Worm (Caenorhabditis elegans): ENCODE measurements around the gene ttr-59.

DNA sequence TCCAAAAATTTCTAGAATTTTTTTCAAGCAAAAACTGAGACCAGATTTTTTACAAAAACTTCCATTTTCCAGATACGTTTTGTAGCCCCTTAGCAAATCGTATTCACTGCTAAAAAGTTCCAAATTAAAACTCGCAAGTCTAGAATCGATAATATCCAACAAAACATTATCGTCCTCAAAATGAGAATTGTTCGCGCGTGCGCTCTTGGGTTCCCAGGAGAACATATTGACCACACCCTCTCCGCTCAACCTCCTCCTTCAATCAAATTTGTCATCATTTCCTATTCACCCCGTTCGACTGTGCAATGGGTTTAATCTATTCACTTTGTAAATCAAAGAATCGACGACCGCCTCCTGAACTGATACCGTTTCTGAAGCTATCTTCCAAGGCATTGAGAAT lies 17.7 kb upstream of the ttr-59 start:
- no peak for TF ChIP-seq tab-1 (GFP tag; IDR thresholded peaks at IDR 0.05)
- TF ChIP-seq klf-2 (GFP tag; conservative IDR thresholded peaks at IDR 0.05): no peak
- no peak for TF ChIP-seq flt-1 (GFP tag; IDR thresholded peaks at IDR 0.05)

Measured in whole organism, midembryonic.